Fruit fly (Drosophila melanogaster): ENCODE results near the gene BomBc3.

DNA sequence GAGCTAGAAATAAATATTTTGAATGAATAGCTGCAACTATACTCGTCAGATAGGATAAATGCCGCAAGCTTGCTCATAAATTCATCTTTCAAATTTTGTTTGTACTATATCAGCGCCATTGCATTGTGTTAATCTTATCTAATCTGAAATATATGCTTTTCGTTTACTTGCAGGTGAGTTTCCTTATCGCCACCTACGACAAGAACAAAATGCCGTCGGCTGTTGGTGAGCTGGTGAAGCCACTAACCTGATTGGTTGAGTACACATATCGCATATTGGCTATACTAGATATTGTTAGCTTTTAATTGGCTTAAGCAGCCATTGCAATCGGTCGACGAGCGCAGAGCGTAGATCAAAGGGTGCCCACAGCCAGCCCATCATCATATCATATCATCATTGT, 33.1 kb upstream of the BomBc3 start:
- TF ChIP-seq psq (optimal IDR thresholded peaks at IDR 0.05) (no peak), CG8478 (optimal IDR thresholded peaks at IDR 0.05) (no peak), usp (GFP tag; optimal IDR thresholded peaks at IDR 0.05) (no peak), EcR (GFP tag; optimal IDR thresholded peaks at IDR 0.05) (no peak), pan (optimal IDR thresholded peaks at IDR 0.05) (no peak)

All from whole organism.